Fruit fly (Drosophila melanogaster) Kc167 (cell line): ENCODE results near the gene Enoph.

Experiments used
- h ChIP-seq: fragments of >200 bp; optimal IDR thresholded peaks from 3 replicates; lab custom pipeline; 2018; ENCODE audit warnings: missing external identifiers
- insv ChIP-seq: fragments of >200 bp; optimal IDR thresholded peaks from 3 replicates; lab custom pipeline; 2018; ENCODE audit warnings: missing external identifiers
- ttk ChIP-seq: sonication (Bioruptor generic); optimal IDR thresholded peaks from 2 replicates; lab custom pipeline; 2017; ENCODE audit warnings: missing external identifiers

DNA sequence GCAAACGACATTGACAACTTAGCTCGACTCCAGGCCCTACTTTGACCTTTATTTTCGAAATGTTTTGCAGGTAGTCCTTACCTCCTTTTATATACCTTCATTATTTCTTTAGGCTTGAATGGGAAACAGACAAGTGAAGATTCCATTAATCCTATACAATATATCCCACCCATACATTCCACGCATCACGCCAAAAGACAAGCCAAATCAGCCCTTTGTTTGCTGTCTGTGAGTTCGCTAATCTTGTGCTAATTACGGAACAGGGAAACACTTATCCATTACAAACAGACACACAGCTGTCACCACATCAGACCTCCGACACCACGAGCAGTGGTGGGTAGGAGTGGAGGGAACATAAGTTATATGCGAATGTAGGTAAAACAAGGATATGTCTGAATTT is 15.8 kb downstream of the Enoph start, which contains the start of gene CG33293:
- TF ChIP-seq h (lab: Kevin White, UChicago) (no peak), ttk (no peak), insv (no peak)
